Worm (Caenorhabditis elegans) whole organism, mixed stage, embryonic: ENCODE data around the gene calu-1.

ENCODE experiments used
- M03D4.4 ChIP-seq: sonication (generic microtip); optimal IDR thresholded peaks from 2 replicates; lab custom pipeline; 2017; ENCODE audit warnings: mild to moderate bottlenecking, missing genetic modification characterization, missing compliant biosample characterization
- bed-3 ChIP-seq: fragments of 200-800 bp; sonication (Bioruptor generic); optimal IDR thresholded peaks from 3 replicates; lab custom pipeline; 2018; ENCODE audit warnings: mild to moderate bottlenecking, missing genetic modification characterization, moderate library complexity, missing compliant biosample characterization
- blmp-1 ChIP-seq: fragments of 150-350 bp; optimal IDR thresholded peaks from 2 replicates; lab custom pipeline; 2014; ENCODE audit warnings: missing biosample characterization, missing genetic modification characterization
- ceh-39 ChIP-seq: fragments of 150-350 bp; optimal IDR thresholded peaks from 2 replicates; lab custom pipeline; 2014; ENCODE audit warnings: missing biosample characterization, missing genetic modification characterization
- ceh-43 ChIP-seq: fragments of 200-800 bp; sonication (Bioruptor generic); optimal IDR thresholded peaks from 2 replicates; lab custom pipeline; 2018; ENCODE audit warnings: mild to moderate bottlenecking, missing genetic modification characterization, moderate library complexity, missing compliant biosample characterization
- ceh-83 ChIP-seq: fragments of 200-800 bp; sonication (Bioruptor generic); optimal IDR thresholded peaks from 2 replicates; lab custom pipeline; 2018; ENCODE audit warnings: mild to moderate bottlenecking, missing genetic modification characterization, missing compliant biosample characterization
- ces-1 ChIP-seq: fragments of 150-350 bp; optimal IDR thresholded peaks from 2 replicates; lab custom pipeline; 2014; ENCODE audit warnings: missing biosample characterization, missing genetic modification reagents, missing genetic modification characterization
- cnd-1 ChIP-seq: fragments of 200-800 bp; sonication (Bioruptor generic); optimal IDR thresholded peaks from 2 replicates; lab custom pipeline; 2018; ENCODE audit warnings: mild to moderate bottlenecking, missing genetic modification characterization, missing compliant biosample characterization
- drap-1 ChIP-seq: fragments of 200-800 bp; sonication (Bioruptor generic); optimal IDR thresholded peaks from 3 replicates; lab custom pipeline; 2018; ENCODE audit warnings: mild to moderate bottlenecking, missing genetic modification characterization, missing compliant biosample characterization
- elt-1 ChIP-seq: sonication (generic microtip); optimal IDR thresholded peaks from 2 replicates; lab custom pipeline; 2017; ENCODE audit warnings: missing genetic modification characterization, mild to moderate bottlenecking, missing compliant biosample characterization, antibody characterized with exemption, moderate library complexity, borderline replicate concordance; ENCODE audit not compliant: insufficient read depth
- elt-3 ChIP-seq: fragments of 150-350 bp; optimal IDR thresholded peaks from 2 replicates; lab custom pipeline; 2014; ENCODE audit warnings: missing biosample characterization, missing genetic modification characterization
- flh-1 ChIP-seq: fragments of 200-800 bp; sonication (Bioruptor generic); optimal IDR thresholded peaks from 2 replicates; lab custom pipeline; 2018; ENCODE audit warnings: mild to moderate bottlenecking, missing genetic modification characterization, moderate library complexity, missing compliant biosample characterization
- ham-2 ChIP-seq: fragments of 200-800 bp; sonication (Bioruptor generic); optimal IDR thresholded peaks from 2 replicates; lab custom pipeline; 2018; ENCODE audit warnings: mild to moderate bottlenecking, missing genetic modification characterization, missing compliant biosample characterization
- hlh-1 ChIP-seq: fragments of 150-350 bp; optimal IDR thresholded peaks from 2 replicates; lab custom pipeline; 2014; ENCODE audit warnings: missing biosample characterization, missing genetic modification reagents, missing genetic modification characterization
- lin-13 ChIP-seq: fragments of 150-350 bp; optimal IDR thresholded peaks from 2 replicates; lab custom pipeline; 2014; ENCODE audit warnings: missing biosample characterization, missing genetic modification characterization
- lin-32 ChIP-seq: fragments of 200-800 bp; sonication (Bioruptor generic); optimal IDR thresholded peaks from 2 replicates; lab custom pipeline; 2018; ENCODE audit warnings: mild to moderate bottlenecking, missing genetic modification characterization, missing compliant biosample characterization
- lsy-2 ChIP-seq: fragments of 150-350 bp; optimal IDR thresholded peaks from 2 replicates; lab custom pipeline; 2014; ENCODE audit warnings: missing biosample characterization, missing genetic modification characterization
- mab-5 ChIP-seq: fragments of 150-350 bp; optimal IDR thresholded peaks from 2 replicates; lab custom pipeline; 2014; ENCODE audit warnings: missing biosample characterization, missing genetic modification characterization
- mep-1 ChIP-seq: fragments of 150-350 bp; optimal IDR thresholded peaks from 2 replicates; lab custom pipeline; 2017; ENCODE audit warnings: missing biosample characterization, missing genetic modification reagents, missing genetic modification characterization, inconsistent platforms
- mls-2 ChIP-seq: sonication (generic microtip); optimal IDR thresholded peaks from 2 replicates; lab custom pipeline; 2016; ENCODE audit warnings: mild to moderate bottlenecking, missing genetic modification characterization, moderate library complexity, missing compliant biosample characterization
- nhr-12 ChIP-seq: fragments of 150-350 bp; optimal IDR thresholded peaks from 2 replicates; lab custom pipeline; 2014; ENCODE audit warnings: missing biosample characterization, missing genetic modification characterization
- nhr-2 ChIP-seq: fragments of 150-350 bp; optimal IDR thresholded peaks from 2 replicates; lab custom pipeline; 2014; ENCODE audit warnings: missing biosample characterization, missing genetic modification characterization
- nhr-237 ChIP-seq: fragments of 150-350 bp; optimal IDR thresholded peaks from 2 replicates; lab custom pipeline; 2014; ENCODE audit warnings: missing biosample characterization, missing genetic modification characterization
- nhr-28 ChIP-seq: fragments of 150-350 bp; optimal IDR thresholded peaks from 2 replicates; lab custom pipeline; 2014; ENCODE audit warnings: missing biosample characterization, missing genetic modification characterization
- nhr-76 ChIP-seq: sonication (generic microtip); optimal IDR thresholded peaks from 2 replicates; lab custom pipeline; 2017; ENCODE audit warnings: missing biosample characterization, missing genetic modification characterization
- pha-4 ChIP-seq: fragments of 150-350 bp; optimal IDR thresholded peaks from 2 replicates; lab custom pipeline; 2018; ENCODE audit warnings: missing biosample characterization, missing genetic modification reagents, missing genetic modification characterization
- sem-2 ChIP-seq: fragments of 200-800 bp; sonication (Bioruptor generic); optimal IDR thresholded peaks from 2 replicates; lab custom pipeline; 2018; ENCODE audit warnings: mild to moderate bottlenecking, missing genetic modification characterization, missing compliant biosample characterization
- snpc-4 ChIP-seq: fragments of 150-350 bp; optimal IDR thresholded peaks from 2 replicates; lab custom pipeline; 2014; ENCODE audit warnings: missing biosample characterization, missing genetic modification characterization
- sptf-1 ChIP-seq: sonication (generic microtip); optimal IDR thresholded peaks from 2 replicates; lab custom pipeline; 2017; ENCODE audit warnings: mild to moderate bottlenecking, missing genetic modification characterization, moderate library complexity, missing compliant biosample characterization
- tbx-8 ChIP-seq: fragments of 200-800 bp; sonication (Bioruptor generic); optimal IDR thresholded peaks from 2 replicates; lab custom pipeline; 2018; ENCODE audit warnings: mild to moderate bottlenecking, missing genetic modification characterization, moderate library complexity, missing compliant biosample characterization
- unc-120 ChIP-seq: sonication (generic microtip); optimal IDR thresholded peaks from 2 replicates; lab custom pipeline; 2017; ENCODE audit warnings: missing genetic modification characterization, missing compliant biosample characterization; ENCODE audit not compliant: poor library complexity, severe bottlenecking
- unc-39 ChIP-seq: fragments of 150-350 bp; optimal IDR thresholded peaks from 2 replicates; lab custom pipeline; 2014; ENCODE audit warnings: missing biosample characterization, missing genetic modification characterization
- unc-62 ChIP-seq: fragments of 150-350 bp; optimal IDR thresholded peaks from 2 replicates; lab custom pipeline; 2014; ENCODE audit warnings: missing biosample characterization, missing genetic modification reagents, missing genetic modification characterization
- zip-8 ChIP-seq: fragments of 150-350 bp; optimal IDR thresholded peaks from 2 replicates; lab custom pipeline; 2014; ENCODE audit warnings: missing biosample characterization, missing genetic modification characterization
- ztf-11 ChIP-seq: fragments of 150-350 bp; optimal IDR thresholded peaks from 2 replicates; lab custom pipeline; 2014; ENCODE audit warnings: missing biosample characterization, missing genetic modification characterization

The calu-1 gene

ce11 chrX:4974486-4974885 is 3.8 kb upstream of the calu-1 start:
- TF ChIP-seq unc-62: no peak
- no peak for TF ChIP-seq drap-1 (GFP tag; lab: Kevin White, UChicago)
- TF ChIP-seq sptf-1 (tag; lab: Kevin White, UChicago): no peak

- TF ChIP-seq M03D4.4 (no peak), pha-4 (tag; lab: Kevin White, UChicago) (no peak), unc-120 (no peak), snpc-4 (tag; lab: Kevin White, UChicago) (no peak), cnd-1 (tag; lab: Kevin White, UChicago) (peak; percentile 73), tbx-8 (GFP tag; lab: Kevin White, UChicago) (peak; percentile 27), ham-2 (GFP tag; lab: Kevin White, UChicago) (peak; percentile 5), hlh-1 (tag; lab: Kevin White, UChicago) (peak; percentile 96), mls-2 (tag; lab: Kevin White, UChicago) (no peak), nhr-237 (tag; lab: Kevin White, UChicago) (no peak), bed-3 (no peak), ceh-83 (GFP tag; lab: Kevin White, UChicago) (no peak), nhr-12 (tag; lab: Kevin White, UChicago) (no peak), unc-62 (peak; percentile 25), drap-1 (GFP tag; lab: Kevin White, UChicago) (no peak), ceh-39 (no peak), mep-1 (no peak), zip-8 (no peak), blmp-1 (no peak), nhr-2 (tag; lab: Kevin White, UChicago) (no peak), ces-1 (GFP tag; lab: Kevin White, UChicago) (no peak), ztf-11 (tag; lab: Kevin White, UChicago) (no peak), lsy-2 (tag; lab: Kevin White, UChicago) (no peak), mab-5 (no peak), elt-3 (tag; lab: Kevin White, UChicago) (no peak), nhr-28 (tag; lab: Kevin White, UChicago) (no peak), sptf-1 (tag; lab: Kevin White, UChicago) (peak; percentile 43), ceh-43 (no peak), unc-39 (no peak), lin-32 (peak; percentile 88), elt-1 (tag; lab: Kevin White, UChicago) (peak; percentile 12), lin-13 (tag; lab: Kevin White, UChicago) (peak; percentile 55), flh-1 (GFP tag; lab: Kevin White, UChicago) (no peak), sem-2 (GFP tag; lab: Kevin White, UChicago) (no peak), nhr-76 (no peak)
- TF ChIP-seq, all 35 proteins: peak for 9
Measured at ce11 chrX:4972039-4972581, 1.4 kb upstream of the calu-1 start.

ce11 chrX:4971427-4971826 is 714 bp upstream of the calu-1 start:
- TF ChIP-seq mep-1 (no peak), lsy-2 (tag; lab: Kevin White, UChicago) (no peak), hlh-1 (tag; lab: Kevin White, UChicago) (peak; percentile 23), ham-2 (GFP tag; lab: Kevin White, UChicago) (peak; percentile 5), nhr-28 (tag; lab: Kevin White, UChicago) (no peak), nhr-76 (no peak), unc-120 (peak; percentile 61), M03D4.4 (peak; percentile 3), bed-3 (no peak), sem-2 (GFP tag; lab: Kevin White, UChicago) (no peak), snpc-4 (tag; lab: Kevin White, UChicago) (no peak), ztf-11 (tag; lab: Kevin White, UChicago) (no peak), ces-1 (GFP tag; lab: Kevin White, UChicago) (peak; percentile 11), drap-1 (GFP tag; lab: Kevin White, UChicago) (no peak), sptf-1 (tag; lab: Kevin White, UChicago) (no peak), flh-1 (GFP tag; lab: Kevin White, UChicago) (no peak), ceh-43 (no peak)

- TF ChIP-seq lin-13 (tag; lab: Kevin White, UChicago) (no peak), nhr-2 (tag; lab: Kevin White, UChicago) (no peak), lin-32 (no peak), ces-1 (GFP tag; lab: Kevin White, UChicago) (no peak), flh-1 (GFP tag; lab: Kevin White, UChicago) (no peak), mep-1 (no peak), M03D4.4 (no peak), elt-3 (tag; lab: Kevin White, UChicago) (no peak), mls-2 (tag; lab: Kevin White, UChicago) (no peak), tbx-8 (GFP tag; lab: Kevin White, UChicago) (no peak), unc-120 (no peak), nhr-28 (tag; lab: Kevin White, UChicago) (no peak), unc-39 (no peak), elt-1 (tag; lab: Kevin White, UChicago) (no peak), blmp-1 (no peak), zip-8 (no peak), unc-62 (no peak)
Measured at ce11 chrX:4969228-4969627, 1.5 kb downstream of the calu-1 start, which contains the start of gene M03F4.6. TSS of gene M03F4.6 (minus strand) at chrX:4969328.
